Fruit fly (Drosophila melanogaster) whole organism, embryonic: Measurements from ENCODE around the gene CG43072.

Source experiments
- Adf1 ChIP-seq: fragments of 200-800 bp; sonication (Bioruptor generic); IDR thresholded peaks from 2 replicates; pipeline ENCODE4 v1.3.6; 2022; ENCODE audit warnings: missing biosample characterization, missing genetic modification characterization
- BEAF-32 ChIP-seq: fragments of 200-800 bp; sonication (Bioruptor generic); optimal IDR thresholded peaks from 3 replicates; lab custom pipeline; 2017; ENCODE audit warnings: missing biosample characterization, missing genetic modification characterization, mild to moderate bottlenecking, moderate library complexity, missing genetic modification reagents
- Bgb ChIP-seq: fragments of 200-800 bp; sonication (Bioruptor generic); IDR thresholded peaks from 2 replicates; pipeline ENCODE4 v1.3.6; 2022; ENCODE audit warnings: missing biosample characterization, missing genetic modification characterization; ENCODE audit not compliant: partially characterized antibody
- C15 ChIP-seq: fragments of 200-800 bp; sonication (Bioruptor generic); IDR thresholded peaks from 3 replicates; pipeline ENCODE4 v1.3.6; 2022; ENCODE audit warnings: missing biosample characterization, missing genetic modification characterization
- CG10431 ChIP-seq: fragments of 200-800 bp; sonication (Bioruptor generic); optimal IDR thresholded peaks from 3 replicates; lab custom pipeline; 2018; ENCODE audit warnings: missing biosample characterization, mild to moderate bottlenecking, missing genetic modification characterization
- CG10565 ChIP-seq: fragments of 200-800 bp; sonication (Bioruptor generic); optimal IDR thresholded peaks from 3 replicates; lab custom pipeline; 2016; ENCODE audit warnings: missing biosample characterization, mild to moderate bottlenecking, missing genetic modification characterization
- CG11723 ChIP-seq: fragments of 200-800 bp; sonication (Bioruptor generic); optimal IDR thresholded peaks from 2 replicates; lab custom pipeline; 2017; ENCODE audit warnings: missing biosample characterization, mild to moderate bottlenecking, missing genetic modification characterization
- CG13624 ChIP-seq: fragments of 200-800 bp; sonication (Bioruptor generic); optimal IDR thresholded peaks from 2 replicates; lab custom pipeline; 2016; ENCODE audit warnings: missing biosample characterization, missing genetic modification characterization
- CG15269 ChIP-seq: fragments of 200-800 bp; sonication (Bioruptor generic); optimal IDR thresholded peaks from 2 replicates; lab custom pipeline; 2018; ENCODE audit warnings: missing biosample characterization, mild to moderate bottlenecking, missing genetic modification characterization, moderate library complexity
- CG15479 ChIP-seq: fragments of 200-800 bp; sonication (Bioruptor generic); optimal IDR thresholded peaks from 3 replicates; lab custom pipeline; 2019; ENCODE audit warnings: missing biosample characterization, mild to moderate bottlenecking, missing genetic modification characterization, moderate library complexity
- CG16863 ChIP-seq: fragments of 200-800 bp; sonication (Bioruptor generic); optimal IDR thresholded peaks from 3 replicates; lab custom pipeline; 2016; ENCODE audit warnings: missing biosample characterization, missing genetic modification characterization
- CG17802 ChIP-seq: fragments of 200-800 bp; sonication (Bioruptor generic); optimal IDR thresholded peaks from 2 replicates; lab custom pipeline; 2018; ENCODE audit warnings: missing biosample characterization, mild to moderate bottlenecking, missing genetic modification characterization, moderate library complexity
- CG2199 ChIP-seq: fragments of 200-800 bp; sonication (Bioruptor generic); IDR thresholded peaks from 3 replicates; pipeline ENCODE4 v1.3.6; 2022; ENCODE audit warnings: missing biosample characterization, missing genetic modification characterization
- CG2202 ChIP-seq: fragments of 200-800 bp; sonication (Bioruptor generic); optimal IDR thresholded peaks from 2 replicates; lab custom pipeline; 2018; ENCODE audit warnings: missing biosample characterization, mild to moderate bottlenecking, missing genetic modification characterization
- CG2889 ChIP-seq: fragments of 200-800 bp; sonication (Bioruptor generic); IDR thresholded peaks from 3 replicates; pipeline ENCODE4 v1.3.6; 2022; ENCODE audit warnings: missing biosample characterization, missing genetic modification characterization
- CG31388 ChIP-seq: fragments of 200-800 bp; sonication (Bioruptor generic); optimal IDR thresholded peaks from 2 replicates; lab custom pipeline; 2016; ENCODE audit warnings: missing biosample characterization, missing genetic modification characterization
- CG32532 ChIP-seq: fragments of 200-800 bp; sonication (Bioruptor generic); IDR thresholded peaks from 2 replicates; pipeline ENCODE4 v1.3.6; 2022; ENCODE audit warnings: missing biosample characterization, missing genetic modification characterization
- CG3726 ChIP-seq: fragments of 200-800 bp; sonication (Bioruptor generic); IDR thresholded peaks from 3 replicates; pipeline ENCODE4, ENCODE4 v1.3.6; 2022; ENCODE audit warnings: missing biosample characterization, missing genetic modification characterization
- CG4424 ChIP-seq: fragments of 200-800 bp; sonication (Bioruptor generic); optimal IDR thresholded peaks from 3 replicates; lab custom pipeline; 2016; ENCODE audit warnings: missing biosample characterization, missing genetic modification characterization
- CG4730 ChIP-seq: fragments of 200-800 bp; sonication (Bioruptor generic); IDR thresholded peaks from 2 replicates; pipeline ENCODE4 v1.3.6; 2022; ENCODE audit warnings: missing biosample characterization, missing genetic modification characterization
- CG9437 ChIP-seq: fragments of 200-800 bp; sonication (Bioruptor generic); optimal IDR thresholded peaks from 2 replicates; lab custom pipeline; 2018; ENCODE audit warnings: missing biosample characterization, mild to moderate bottlenecking, missing genetic modification characterization
- CG9876 ChIP-seq: fragments of 200-800 bp; sonication (Bioruptor generic); optimal IDR thresholded peaks from 2 replicates; lab custom pipeline; 2016; ENCODE audit warnings: missing biosample characterization, missing genetic modification characterization
- CoRest ChIP-seq: fragments of 200-800 bp; sonication (Bioruptor generic); optimal IDR thresholded peaks from 3 replicates; lab custom pipeline; 2018; ENCODE audit warnings: missing biosample characterization, mild to moderate bottlenecking, missing genetic modification characterization, moderate library complexity
- Deaf1 ChIP-seq: fragments of 200-800 bp; optimal IDR thresholded peaks from 3 replicates; lab custom pipeline; 2019; ENCODE audit warnings: missing biosample characterization, mild to moderate bottlenecking, missing genetic modification characterization, moderate library complexity
- NFAT ChIP-seq: fragments of 200-800 bp; sonication (Bioruptor generic); IDR thresholded peaks from 2 replicates; pipeline ENCODE4 v1.3.6; 2022; ENCODE audit warnings: missing biosample characterization, missing genetic modification characterization
- Xbp1 ChIP-seq: fragments of 200-800 bp; sonication (Bioruptor generic); optimal IDR thresholded peaks from 3 replicates; lab custom pipeline; 2016; ENCODE audit warnings: missing biosample characterization, mild to moderate bottlenecking, missing genetic modification characterization
- dan ChIP-seq: fragments of 200-800 bp; sonication (Bioruptor generic); IDR thresholded peaks from 2 replicates; pipeline ENCODE4 v1.3.6; 2022; ENCODE audit warnings: missing biosample characterization, missing genetic modification characterization
- disco-r ChIP-seq: fragments of 200-800 bp; sonication (Bioruptor generic); optimal IDR thresholded peaks from 2 replicates; lab custom pipeline; 2016; ENCODE audit warnings: missing biosample characterization, missing genetic modification characterization
- esg ChIP-seq: fragments of 200-800 bp; sonication (Bioruptor generic); conservative IDR thresholded peaks from 2 replicates; pipeline ENCODE4 v1.3.6; 2022; ENCODE audit warnings: missing biosample characterization, missing genetic modification characterization
- gcm ChIP-seq: fragments of 200-800 bp; sonication (Bioruptor generic); optimal IDR thresholded peaks from 2 replicates; lab custom pipeline; 2019; ENCODE audit warnings: missing biosample characterization, mild to moderate bottlenecking, missing genetic modification characterization, moderate library complexity
- gfzf ChIP-seq: fragments of 200-800 bp; sonication (Bioruptor generic); optimal IDR thresholded peaks from 2 replicates; lab custom pipeline; 2016; ENCODE audit warnings: missing biosample characterization, mild to moderate bottlenecking, missing genetic modification characterization, moderate library complexity
- grn ChIP-seq: fragments of 200-800 bp; sonication (Bioruptor generic); optimal IDR thresholded peaks from 3 replicates; lab custom pipeline; 2017; ENCODE audit warnings: missing biosample characterization, missing genetic modification characterization
- inv ChIP-seq: fragments of 200-800 bp; sonication (Bioruptor generic); IDR thresholded peaks from 2 replicates; pipeline ENCODE4 v1.3.6; 2022; ENCODE audit warnings: missing biosample characterization, missing genetic modification characterization; ENCODE audit not compliant: partially characterized antibody
- jigr1 ChIP-seq: fragments of 200-800 bp; sonication (Bioruptor generic); IDR thresholded peaks from 3 replicates; pipeline ENCODE4 v1.3.6; 2022; ENCODE audit warnings: missing biosample characterization, missing genetic modification characterization
- jumu ChIP-seq: fragments of 200-800 bp; sonication (Bioruptor generic); optimal IDR thresholded peaks from 3 replicates; lab custom pipeline; 2016; ENCODE audit warnings: missing biosample characterization, missing genetic modification characterization
- lab ChIP-seq: fragments of 200-800 bp; sonication (Bioruptor generic); optimal IDR thresholded peaks from 3 replicates; lab custom pipeline; 2017; ENCODE audit warnings: missing biosample characterization, missing genetic modification characterization, mild to moderate bottlenecking, moderate library complexity, missing genetic modification reagents
- p53 ChIP-seq: fragments of 200-800 bp; sonication (Bioruptor generic); optimal IDR thresholded peaks from 2 replicates; lab custom pipeline; 2016; ENCODE audit warnings: missing biosample characterization, missing genetic modification characterization
- phol ChIP-seq: fragments of 200-800 bp; sonication (Bioruptor generic); optimal IDR thresholded peaks from 3 replicates; lab custom pipeline; 2018; ENCODE audit warnings: missing biosample characterization, mild to moderate bottlenecking, missing genetic modification characterization, moderate library complexity
- prd ChIP-seq, 3 experiments: fragments of >200 bp in 2 of 3; fragments of 200-800 bp in 1 of 3; sonication (Bioruptor generic) in 1 of 3; optimal IDR thresholded peaks in 2 of 3; IDR thresholded peaks in 1 of 3; 2 replicates in 2 of 3; 3 replicates in 1 of 3; pipeline versions ENCODE4 v1.3.6 to Lab custom; 2017 to 2022; ENCODE audit warnings: missing biosample characterization in 1 of 3, missing genetic modification characterization in 1 of 3
- repo ChIP-seq: fragments of 200-800 bp; sonication (Bioruptor generic); optimal IDR thresholded peaks from 2 replicates; lab custom pipeline; 2016; ENCODE audit warnings: missing biosample characterization, missing genetic modification characterization
- rib ChIP-seq: fragments of 200-800 bp; sonication (Bioruptor generic); IDR thresholded peaks from 2 replicates; pipeline ENCODE4 v1.3.6; 2022; ENCODE audit warnings: missing biosample characterization, missing genetic modification characterization
- seq ChIP-seq: fragments of 200-800 bp; sonication (Bioruptor generic); IDR thresholded peaks from 2 replicates; pipeline ENCODE4 v1.3.6; 2022; ENCODE audit warnings: missing biosample characterization, missing genetic modification characterization
- sob ChIP-seq: fragments of 200-800 bp; sonication (Bioruptor generic); IDR thresholded peaks from 2 replicates; pipeline ENCODE4 v1.3.6; 2022; ENCODE audit warnings: missing biosample characterization, missing genetic modification characterization
- sqz ChIP-seq: fragments of 200-800 bp; sonication (Bioruptor generic); optimal IDR thresholded peaks from 3 replicates; lab custom pipeline; 2018; ENCODE audit warnings: missing biosample characterization, mild to moderate bottlenecking, missing genetic modification characterization
- tap ChIP-seq: fragments of 200-800 bp; optimal IDR thresholded peaks from 3 replicates; lab custom pipeline; 2019; ENCODE audit warnings: missing biosample characterization, mild to moderate bottlenecking, missing genetic modification characterization, moderate library complexity
- twi ChIP-seq: fragments of 200-800 bp; optimal IDR thresholded peaks from 2 replicates; lab custom pipeline; 2019; ENCODE audit warnings: missing biosample characterization, mild to moderate bottlenecking, missing genetic modification characterization, moderate library complexity
- tx ChIP-seq: fragments of 200-800 bp; sonication (Bioruptor generic); optimal IDR thresholded peaks from 2 replicates; lab custom pipeline; 2016; ENCODE audit warnings: missing biosample characterization, missing genetic modification characterization

CG43072 gene

dm6 chr3L:21026917-21027517 is 38.6 kb upstream of the CG43072 start, which contains the start of gene skd (continued):
- TF ChIP-seq CG32532: no peak
- peak; percentile 35; the same call in 1 of the 2 replicates for TF ChIP-seq Bgb (GFP tag; lab: Robert Waterston, UW)
- no peak for TF ChIP-seq CG11723 (GFP tag; lab: Kevin White, UChicago)
- peak; percentile 34; the same call in 1 of the 2 replicates for TF ChIP-seq rib
- no peak for TF ChIP-seq sqz
- no peak for TF ChIP-seq jumu (GFP tag; lab: Kevin White, UChicago)

- TF ChIP-seq twi (tag; lab: Kevin White, UChicago): peak; percentile 52
- TF ChIP-seq CG31388 (GFP tag; lab: Kevin White, UChicago): peak; percentile 64
- TF ChIP-seq CG4424 (GFP tag; lab: Kevin White, UChicago): peak; percentile 74
- TF ChIP-seq CG15479 (GFP tag; lab: Kevin White, UChicago): no peak
- TF ChIP-seq prd (optimal IDR thresholded peaks at IDR 0.05; lab: Kevin White, UChicago): no peak
- TF ChIP-seq prd (GFP tag; IDR thresholded peaks at IDR 0.05; lab: Robert Waterston, UW): peak; percentile 87
- TF ChIP-seq sob (GFP tag; lab: Robert Waterston, UW): peak; percentile 84
- peak; percentile 59; the same call in 1 of the 3 replicates for TF ChIP-seq CG2889
- TF ChIP-seq tap (tag; lab: Kevin White, UChicago): peak; percentile 32
- TF ChIP-seq CG4730: peak; percentile 63; the same call in 1 of the 2 replicates
- TF ChIP-seq CG2199: no peak
- peak; percentile 83 for TF ChIP-seq lab (GFP tag; lab: Kevin White, UChicago)
- TF ChIP-seq gcm (GFP tag; lab: Kevin White, UChicago): no peak
- no peak for TF ChIP-seq sqz
- TF ChIP-seq CoRest (tag; lab: Kevin White, UChicago): peak; percentile 87
- peak; percentile 65 for TF ChIP-seq inv (GFP tag; lab: Robert Waterston, UW)
- TF ChIP-seq disco-r (GFP tag; lab: Kevin White, UChicago): peak; percentile 25
- peak; percentile 89 for TF ChIP-seq NFAT (GFP tag; lab: Robert Waterston, UW)
- no peak for TF ChIP-seq dan
- peak; percentile 68 for TF ChIP-seq CG15269 (tag; lab: Kevin White, UChicago)
- TF ChIP-seq seq (GFP tag; lab: Robert Waterston, UW): 0 out of 2 replicates have a peak, but pooled peaks have one; percentile 46
- peak; percentile 83 for TF ChIP-seq BEAF-32 (GFP tag; lab: Kevin White, UChicago)
- peak; percentile 63; the same call in 1 of the 2 replicates for TF ChIP-seq esg (GFP tag; lab: Robert Waterston, UW)
- TF ChIP-seq p53 (GFP tag; lab: Kevin White, UChicago): peak; percentile 24
- TF ChIP-seq jigr1 (GFP tag; lab: Robert Waterston, UW): 0 out of 3 replicates have a peak, but pooled peaks have one; percentile 37
- peak; percentile 47 for TF ChIP-seq CG9437 (GFP tag; lab: Kevin White, UChicago)
- peak; percentile 62 for TF ChIP-seq CG16863
- TF ChIP-seq Xbp1 (GFP tag; lab: Kevin White, UChicago): peak; percentile 85
- 0 out of 3 replicates have a peak, but pooled peaks have one; percentile 63 for TF ChIP-seq CG3726 (GFP tag; lab: Robert Waterston, UW)
- TF ChIP-seq CG10431 (GFP tag; lab: Kevin White, UChicago): no peak
- peak; percentile 76 for TF ChIP-seq phol (tag; lab: Kevin White, UChicago)
- TF ChIP-seq tx (GFP tag; lab: Kevin White, UChicago): no peak
- no peak for TF ChIP-seq grn (GFP tag; lab: Kevin White, UChicago)
- TF ChIP-seq Adf1 (GFP tag; lab: Robert Waterston, UW): peak; percentile 99
- peak; percentile 15 for TF ChIP-seq CG2202 (tag; lab: Kevin White, UChicago)
- TF ChIP-seq gfzf: peak; percentile 67
- TF ChIP-seq C15: peak; percentile 54; the same call in 1 of the 3 replicates
- peak; percentile 31 for TF ChIP-seq Deaf1 (tag; lab: Kevin White, UChicago)
- no peak for TF ChIP-seq CG10565
- TF ChIP-seq CG9876: peak; percentile 61
- TF ChIP-seq repo (GFP tag; lab: Kevin White, UChicago): peak; percentile 45
- peak; percentile 62 for TF ChIP-seq CG13624 (GFP tag; lab: Kevin White, UChicago)
- TF ChIP-seq CG17802 (tag; lab: Kevin White, UChicago): peak; percentile 42
Measured at dm6 chr3L:21027657-21028255, 37.9 kb upstream of the CG43072 start, which contains the start of gene Pdss2. Pdss2 (plus strand) TSS chr3L:21027915.
